Worm (Caenorhabditis elegans) whole organism, L3 larva: ENCODE measurements around the gene ser-6.

Experiments used
- R02D3.7 ChIP-seq: fragments of 150-350 bp; optimal IDR thresholded peaks from 2 replicates; lab custom pipeline; 2014; ENCODE audit warnings: missing biosample characterization, missing genetic modification characterization
- ama-1 ChIP-seq: fragments of 150-350 bp; optimal IDR thresholded peaks from 2 replicates; lab custom pipeline; 2018
- ceh-28 ChIP-seq: fragments of 150-350 bp; optimal IDR thresholded peaks from 2 replicates; lab custom pipeline; 2014; ENCODE audit warnings: missing biosample characterization, missing genetic modification reagents, missing genetic modification characterization
- ceh-82 ChIP-seq: fragments of 150-350 bp; optimal IDR thresholded peaks from 2 replicates; lab custom pipeline; 2014; ENCODE audit warnings: missing biosample characterization, missing genetic modification characterization
- ceh-9 ChIP-seq: sonication (generic microtip); optimal IDR thresholded peaks from 2 replicates; lab custom pipeline; 2018; ENCODE audit warnings: missing biosample characterization, missing genetic modification characterization
- daf-12 ChIP-seq: fragments of 150-350 bp; optimal IDR thresholded peaks from 2 replicates; lab custom pipeline; 2014; ENCODE audit warnings: missing biosample characterization, missing genetic modification reagents, missing genetic modification characterization
- egl-27 ChIP-seq: sonication (generic microtip); optimal IDR thresholded peaks from 4 replicates; lab custom pipeline; 2017; ENCODE audit warnings: missing biosample characterization, missing genetic modification reagents, missing genetic modification characterization
- egl-5 ChIP-seq: fragments of 150-350 bp; optimal IDR thresholded peaks from 2 replicates; lab custom pipeline; 2017; ENCODE audit warnings: missing biosample characterization, missing genetic modification reagents, missing genetic modification characterization, inconsistent platforms
- elt-1 ChIP-seq: fragments of 150-350 bp; optimal IDR thresholded peaks from 2 replicates; lab custom pipeline; 2014; ENCODE audit warnings: missing biosample characterization, missing genetic modification characterization
- elt-2 ChIP-seq: sonication (generic microtip); optimal IDR thresholded peaks from 2 replicates; lab custom pipeline; 2016; ENCODE audit warnings: missing genetic modification reagents, mild to moderate bottlenecking, missing genetic modification characterization, missing compliant biosample characterization
- elt-3 ChIP-seq, 3 experiments: fragments of 150-350 bp in 1 of 3; sonication (generic microtip) in 2 of 3; optimal IDR thresholded peaks; 2 replicates in 2 of 3; 4 replicates in 1 of 3; lab custom pipeline; 2014 to 2017; ENCODE audit warnings: missing biosample characterization in 3 of 3, missing genetic modification characterization in 3 of 3
- eor-1 ChIP-seq, 2 experiments: fragments of 150-350 bp; optimal IDR thresholded peaks; 2 replicates each; lab custom pipeline; 2014 to 2018; ENCODE audit warnings: missing biosample characterization in 2 of 2, missing genetic modification characterization in 2 of 2
- fkh-10 ChIP-seq: sonication (generic microtip); optimal IDR thresholded peaks from 2 replicates; lab custom pipeline; 2017; ENCODE audit warnings: missing biosample characterization, missing genetic modification reagents, missing genetic modification characterization
- fos-1 ChIP-seq: fragments of 150-350 bp; optimal IDR thresholded peaks from 2 replicates; lab custom pipeline; 2014; ENCODE audit warnings: missing biosample characterization, missing genetic modification characterization
- hmg-11 ChIP-seq: sonication (generic microtip); optimal IDR thresholded peaks from 2 replicates; lab custom pipeline; 2016; ENCODE audit warnings: missing genetic modification characterization, missing compliant biosample characterization
- jun-1 ChIP-seq: fragments of 150-350 bp; optimal IDR thresholded peaks from 2 replicates; lab custom pipeline; 2014; ENCODE audit warnings: missing biosample characterization, missing genetic modification reagents, missing genetic modification characterization
- lin-15B ChIP-seq: fragments of 150-350 bp; optimal IDR thresholded peaks from 2 replicates; lab custom pipeline; 2014; ENCODE audit warnings: missing biosample characterization, missing genetic modification characterization
- lin-39 ChIP-seq: fragments of 150-350 bp; optimal IDR thresholded peaks from 2 replicates; lab custom pipeline; 2018; ENCODE audit warnings: missing biosample characterization, missing genetic modification reagents, missing genetic modification characterization
- lsy-12 ChIP-seq: sonication (generic microtip); optimal IDR thresholded peaks from 2 replicates; lab custom pipeline; 2016; ENCODE audit warnings: mild to moderate bottlenecking, missing genetic modification characterization, missing compliant biosample characterization
- nfya-1 ChIP-seq: sonication (generic microtip); optimal IDR thresholded peaks from 2 replicates; lab custom pipeline; 2017; ENCODE audit warnings: missing genetic modification characterization, mild to moderate bottlenecking, missing compliant biosample characterization, antibody characterized with exemption, moderate library complexity; ENCODE audit not compliant: insufficient read depth
- nhr-12 ChIP-seq: fragments of 150-350 bp; optimal IDR thresholded peaks from 2 replicates; lab custom pipeline; 2014; ENCODE audit warnings: missing biosample characterization, missing genetic modification characterization
- nhr-23 ChIP-seq: fragments of 150-350 bp; optimal IDR thresholded peaks from 2 replicates; lab custom pipeline; 2014; ENCODE audit warnings: missing biosample characterization, missing genetic modification reagents, missing genetic modification characterization
- nhr-237 ChIP-seq: fragments of 150-350 bp; optimal IDR thresholded peaks from 2 replicates; lab custom pipeline; 2014; ENCODE audit warnings: missing biosample characterization, missing genetic modification characterization
- nhr-25 ChIP-seq: sonication (generic microtip); optimal IDR thresholded peaks from 2 replicates; lab custom pipeline; 2017; ENCODE audit warnings: missing biosample characterization, missing genetic modification characterization
- nhr-28 ChIP-seq: fragments of 150-350 bp; optimal IDR thresholded peaks from 2 replicates; lab custom pipeline; 2014; ENCODE audit warnings: missing biosample characterization, missing genetic modification characterization
- nhr-67 ChIP-seq: fragments of 150-350 bp; optimal IDR thresholded peaks from 2 replicates; lab custom pipeline; 2014; ENCODE audit warnings: missing biosample characterization, missing genetic modification characterization
- nhr-76 ChIP-seq: fragments of 150-350 bp; sonication (generic microtip); optimal IDR thresholded peaks from 5 replicates; lab custom pipeline; 2014; ENCODE audit warnings: missing biosample characterization, missing genetic modification characterization
- pha-4 ChIP-seq: fragments of 150-350 bp; optimal IDR thresholded peaks from 2 replicates; lab custom pipeline; 2014; ENCODE audit warnings: missing biosample characterization, missing genetic modification reagents, missing genetic modification characterization
- pqm-1 ChIP-seq: fragments of 150-350 bp; optimal IDR thresholded peaks from 2 replicates; lab custom pipeline; 2017; ENCODE audit warnings: missing biosample characterization, missing genetic modification characterization, inconsistent platforms
- sea-2 ChIP-seq: fragments of 150-350 bp; sonication (generic microtip); optimal IDR thresholded peaks from 4 replicates; lab custom pipeline; 2014; ENCODE audit warnings: missing biosample characterization, missing genetic modification reagents, missing genetic modification characterization
- skn-1 ChIP-seq: fragments of 150-350 bp; optimal IDR thresholded peaks from 2 replicates; lab custom pipeline; 2014; ENCODE audit warnings: missing biosample characterization, missing genetic modification characterization
- snpc-4 ChIP-seq: fragments of 150-350 bp; optimal IDR thresholded peaks from 2 replicates; lab custom pipeline; 2014; ENCODE audit warnings: missing biosample characterization, missing genetic modification characterization
- tbx-2 ChIP-seq: sonication (generic microtip); optimal IDR thresholded peaks from 2 replicates; lab custom pipeline; 2016; ENCODE audit warnings: mild to moderate bottlenecking, missing genetic modification characterization, missing compliant biosample characterization
- unc-39 ChIP-seq: sonication (generic microtip); optimal IDR thresholded peaks from 4 replicates; lab custom pipeline; 2017; ENCODE audit warnings: missing biosample characterization, missing genetic modification characterization
- zag-1 ChIP-seq: fragments of 150-350 bp; optimal IDR thresholded peaks from 2 replicates; lab custom pipeline; 2014; ENCODE audit warnings: missing biosample characterization, missing genetic modification characterization

Gene ser-6

DNA sequence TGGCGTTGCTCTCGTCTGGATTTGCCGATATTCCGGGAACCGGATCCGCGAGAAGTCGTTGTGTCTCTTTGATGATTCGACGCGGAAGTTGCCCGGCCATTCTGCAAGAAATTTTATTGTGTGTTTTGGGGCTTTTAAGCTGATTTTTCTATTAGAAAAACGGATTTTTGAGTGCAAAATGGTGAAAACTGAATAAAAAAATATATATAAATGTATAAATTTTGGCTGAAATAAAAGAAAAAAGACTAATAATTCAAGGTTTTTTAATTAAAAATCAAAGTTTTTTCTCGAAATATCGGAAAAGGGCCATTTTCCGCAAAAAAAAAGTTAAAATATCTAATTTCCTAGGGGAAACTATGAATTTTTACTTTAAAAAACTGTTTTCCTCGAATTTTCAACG lies 34.3 kb upstream of the ser-6 start, which contains the start of gene ubc-13:
Gene ubc-13, minus strand, starts transcription at position 101 of the 400 bp plus-strand sequence.
- TF ChIP-seq fos-1 (tag; lab: Kevin White, UChicago) (no peak), lsy-12 (no peak), elt-1 (tag; lab: Kevin White, UChicago) (no peak), egl-5 (no peak), ceh-28 (tag; lab: Kevin White, UChicago) (no peak)

DNA sequence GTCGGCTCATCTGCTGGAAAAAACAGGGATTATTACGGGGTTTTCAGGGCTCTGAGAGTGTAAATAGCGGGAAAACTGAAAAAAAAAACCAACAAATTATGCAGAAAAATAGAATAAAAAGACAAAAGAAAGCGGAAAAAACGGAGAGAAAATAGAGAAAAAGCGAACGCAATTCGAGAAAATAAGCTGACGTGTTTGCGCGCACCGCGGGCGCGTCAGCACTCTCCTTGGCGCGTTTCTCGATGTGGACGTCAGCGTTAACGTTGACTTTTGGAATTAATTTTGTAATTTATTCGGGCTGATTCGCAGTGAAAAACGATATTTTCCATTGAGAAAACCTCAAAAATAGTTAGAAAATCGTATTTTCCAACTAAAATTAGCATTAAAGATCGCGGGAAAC lies 31.5 kb upstream of the ser-6 start, which contains the start of gene manf-1:
Gene manf-1, minus strand, starts transcription at position 13 of the 400 bp plus-strand sequence.
- no peak for TF ChIP-seq nhr-76 (tag; lab: Kevin White, UChicago)
- TF ChIP-seq elt-2 (tag; lab: Kevin White, UChicago), result peak; percentile 39
- TF ChIP-seq lin-39, result peak; percentile 70
- TF ChIP-seq lsy-12, result peak; percentile 38
- TF ChIP-seq eor-1 (tag; optimal IDR thresholded peaks at IDR 0.05; lab: Kevin White, UChicago), result no peak
- peak; percentile 70 for TF ChIP-seq pha-4 (tag; lab: Kevin White, UChicago)
- peak; percentile 39 for TF ChIP-seq tbx-2 (tag; lab: Kevin White, UChicago)
- peak; percentile 48 for TF ChIP-seq skn-1 (tag; lab: Kevin White, UChicago)
- peak; percentile 53 for TF ChIP-seq jun-1
- TF ChIP-seq nfya-1 (tag; lab: Kevin White, UChicago), result peak; percentile 79
- TF ChIP-seq lin-15B (tag; lab: Kevin White, UChicago), result peak; percentile 80
- TF ChIP-seq daf-12 (tag; lab: Kevin White, UChicago), result no peak
- no peak for TF ChIP-seq ceh-82 (tag; lab: Kevin White, UChicago)
- peak; percentile 62 for TF ChIP-seq snpc-4 (tag; lab: Kevin White, UChicago)
- TF ChIP-seq unc-39 (tag; lab: Kevin White, UChicago), result no peak
- TF ChIP-seq nhr-25, result peak; percentile 59
- no peak for TF ChIP-seq fkh-10 (GFP tag; lab: Kevin White, UChicago)
- TF ChIP-seq hmg-11, result peak; percentile 71
- TF ChIP-seq ama-1, result no peak
- TF ChIP-seq nhr-23 (tag; lab: Kevin White, UChicago), result peak; percentile 52
- TF ChIP-seq egl-5, result peak; percentile 23
- no peak for TF ChIP-seq nhr-67 (tag; lab: Kevin White, UChicago)
- no peak for TF ChIP-seq R02D3.7 (tag; lab: Kevin White, UChicago)

DNA sequence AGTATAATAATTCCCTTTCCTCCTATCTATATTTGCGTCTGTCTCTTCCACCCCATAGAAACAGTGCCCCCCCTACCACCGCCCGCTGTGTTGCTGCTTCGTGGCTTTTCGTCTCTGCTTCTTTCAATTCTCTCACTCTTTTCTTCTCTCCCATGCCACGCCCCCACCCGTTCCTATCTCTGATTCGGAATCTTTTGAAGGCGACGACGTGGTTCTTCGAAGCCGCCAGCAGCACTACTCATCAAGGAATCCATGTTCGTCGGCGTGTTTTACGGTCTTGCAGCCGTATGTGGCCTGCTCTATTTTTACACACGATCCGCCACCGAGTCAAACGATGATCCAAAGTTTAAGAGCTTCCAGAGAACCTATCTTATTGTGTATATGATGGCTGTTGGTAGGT lies 28.7 kb upstream of the ser-6 start, which contains the start of gene samt-1:
Gene samt-1, plus strand, starts transcription at position 176 of the 400 bp plus-strand sequence.
- TF ChIP-seq elt-2 (tag; lab: Kevin White, UChicago) (peak; percentile 41), fkh-10 (GFP tag; lab: Kevin White, UChicago) (no peak)

ce11 chrIV:2935194-2935593 lies 24.7 kb upstream of the ser-6 start:
- no peak for TF ChIP-seq egl-27 (tag; lab: Kevin White, UChicago)
- TF ChIP-seq skn-1 (tag; lab: Kevin White, UChicago), result no peak
- no peak for TF ChIP-seq elt-3 (tag; optimal IDR thresholded peaks at IDR 0.05; lab: Kevin White, UChicago)
- no peak for TF ChIP-seq ceh-9 (tag; lab: Kevin White, UChicago)
- no peak for TF ChIP-seq lin-15B (tag; lab: Kevin White, UChicago)
- no peak for TF ChIP-seq zag-1 (tag; lab: Kevin White, UChicago)
- TF ChIP-seq nfya-1 (tag; lab: Kevin White, UChicago), result no peak
- TF ChIP-seq nhr-23 (tag; lab: Kevin White, UChicago), result no peak
- no peak for TF ChIP-seq nhr-12 (tag; lab: Kevin White, UChicago)
- no peak for TF ChIP-seq pqm-1 (tag; lab: Kevin White, UChicago)
- no peak for TF ChIP-seq nhr-28 (tag; lab: Kevin White, UChicago)
- TF ChIP-seq fkh-10 (GFP tag; lab: Kevin White, UChicago), result no peak
- no peak for TF ChIP-seq sea-2 (GFP tag; lab: Kevin White, UChicago)
- TF ChIP-seq nhr-76 (tag; lab: Kevin White, UChicago), result no peak
- no peak for TF ChIP-seq tbx-2 (tag; lab: Kevin White, UChicago)

DNA sequence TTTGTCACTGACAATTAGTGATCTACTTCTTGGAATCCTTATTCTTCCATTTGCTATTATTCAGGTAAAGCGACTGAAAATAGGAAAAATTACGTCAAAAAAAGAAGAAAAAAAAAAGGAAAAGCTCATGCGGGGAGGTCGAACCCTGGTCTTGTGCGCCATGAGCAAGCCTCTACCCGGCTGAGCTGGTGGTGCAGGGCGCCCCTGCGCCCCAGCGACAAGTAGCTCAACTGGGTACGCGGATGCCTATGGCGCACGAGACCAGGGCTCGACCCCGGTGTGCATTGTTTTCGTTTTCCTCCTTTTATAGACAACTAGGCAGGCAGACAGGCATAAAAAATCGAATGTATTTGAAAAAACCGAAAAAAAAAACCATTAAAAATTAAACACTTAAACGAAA lies 344 bp downstream of the ser-6 start:
- no peak for TF ChIP-seq nhr-237 (tag; lab: Kevin White, UChicago)
- no peak for TF ChIP-seq zag-1 (tag; lab: Kevin White, UChicago)
- TF ChIP-seq jun-1, result no peak
- no peak for TF ChIP-seq ceh-9 (tag; lab: Kevin White, UChicago)
- no peak for TF ChIP-seq nhr-23 (tag; lab: Kevin White, UChicago)
- no peak for TF ChIP-seq nhr-28 (tag; lab: Kevin White, UChicago)
- TF ChIP-seq daf-12 (tag; lab: Kevin White, UChicago), result no peak
- no peak for TF ChIP-seq ceh-82 (tag; lab: Kevin White, UChicago)
- TF ChIP-seq tbx-2 (tag; lab: Kevin White, UChicago), result no peak
